Fruit fly (Drosophila melanogaster): ENCODE data around the gene CG9072.

The CG9072 gene

DNA sequence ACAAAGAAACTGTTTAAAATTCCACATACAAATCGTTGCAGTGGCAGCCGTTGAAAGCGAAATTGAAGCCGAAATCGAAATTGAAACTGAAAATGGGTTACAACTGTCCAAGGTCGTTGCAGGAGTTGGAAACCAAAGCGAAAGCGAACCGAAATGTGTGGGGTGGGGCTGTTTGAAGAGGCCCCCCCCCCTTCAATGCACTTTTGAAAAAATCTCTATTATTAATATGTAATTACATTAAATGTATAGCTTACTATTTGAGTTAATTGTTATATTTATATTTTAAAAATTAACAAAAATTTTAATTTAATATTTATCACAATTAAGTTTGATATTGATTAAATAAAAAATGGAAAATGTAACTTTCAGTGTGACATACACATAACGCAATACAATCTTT, 25.9 kb upstream of the CG9072 start (continued):
- no peak for TF ChIP-seq CG11695 (GFP tag; IDR thresholded peaks at IDR 0.05)
- no peak for TF ChIP-seq dmrt11E (tag; optimal IDR thresholded peaks at IDR 0.05)
- no peak for TF ChIP-seq CG2116 (GFP tag; optimal IDR thresholded peaks at IDR 0.05)
- TF ChIP-seq jumu (GFP tag; optimal IDR thresholded peaks at IDR 0.05): no peak
- peak in 1 of 2 experiments; percentile 29 for TF ChIP-seq Eip74EF (GFP tag; optimal IDR thresholded peaks at IDR 0.05)
- TF ChIP-seq CG15073 (GFP tag; optimal IDR thresholded peaks at IDR 0.05): no peak
- no peak for TF ChIP-seq Bgb (GFP tag; IDR thresholded peaks at IDR 0.05; ENCODE audit: partially characterized antibody)
- TF ChIP-seq btn (GFP tag; optimal IDR thresholded peaks at IDR 0.05): no peak
- no peak for TF ChIP-seq fd3F (GFP tag; optimal IDR thresholded peaks at IDR 0.05)
- peak in 1 of 2 experiments; percentile 22 for TF ChIP-seq Hr78 (GFP tag; optimal IDR thresholded peaks at IDR 0.05)
- no peak for TF ChIP-seq CG8290 (GFP tag; optimal IDR thresholded peaks at IDR 0.05)
- TF ChIP-seq CG8290 (tag; optimal IDR thresholded peaks at IDR 0.05): no peak
- no peak for TF ChIP-seq unc-4 (GFP tag; IDR thresholded peaks at IDR 0.05; ENCODE audit: partially characterized antibody)
- no peak for TF ChIP-seq CG9437 (GFP tag; optimal IDR thresholded peaks at IDR 0.05)
- TF ChIP-seq gt (GFP tag; IDR thresholded peaks at IDR 0.05): no peak
- TF ChIP-seq hkb (optimal IDR thresholded peaks at IDR 0.05): no peak
- TF ChIP-seq hkb (GFP tag; IDR thresholded peaks at IDR 0.05): peak; percentile 48; the same call in 1 of the 2 replicates
- TF ChIP-seq CG4617 (GFP tag; optimal IDR thresholded peaks at IDR 0.05; ENCODE audit: borderline replicate concordance): no peak
- TF ChIP-seq E2f1 (GFP tag; IDR thresholded peaks at IDR 0.05): no peak
- TF ChIP-seq CG2712 (tag; optimal IDR thresholded peaks at IDR 0.05): peak; percentile 55
- TF ChIP-seq NC2α (GFP tag; optimal IDR thresholded peaks at IDR 0.05): no peak
- no peak for TF ChIP-seq CG1024 (GFP tag; IDR thresholded peaks at IDR 0.05)
- no peak for TF ChIP-seq lola (GFP tag; optimal IDR thresholded peaks at IDR 0.05)
- peak; percentile 25 for TF ChIP-seq CG7556 (GFP tag; optimal IDR thresholded peaks at IDR 0.05)
- TF ChIP-seq Mrtf (GFP tag; IDR thresholded peaks at IDR 0.05): no peak
- TF ChIP-seq CG8388 (GFP tag; optimal IDR thresholded peaks at IDR 0.05): peak; percentile 30
- TF ChIP-seq zf30C (GFP tag; optimal IDR thresholded peaks at IDR 0.05): no peak
- no peak for TF ChIP-seq br (optimal IDR thresholded peaks at IDR 0.05)
- TF ChIP-seq HmgD (GFP tag; optimal IDR thresholded peaks at IDR 0.05): no peak
- no peak for TF ChIP-seq CG12071 (GFP tag; optimal IDR thresholded peaks at IDR 0.05)
- TF ChIP-seq HLH4C (GFP tag; IDR thresholded peaks at IDR 0.05; ENCODE audit: partially characterized antibody): no peak
- TF ChIP-seq stc (GFP tag; IDR thresholded peaks at IDR 0.05): peak; percentile 57
- no peak for TF ChIP-seq dati (GFP tag; IDR thresholded peaks at IDR 0.05)
- TF ChIP-seq Med (GFP tag): no peak
- TF ChIP-seq NK7.1 (GFP tag; optimal IDR thresholded peaks at IDR 0.05): no peak
- no peak for TF ChIP-seq CG9215 (GFP tag; IDR thresholded peaks at IDR 0.05)
- no peak for TF ChIP-seq CG12659 (GFP tag; optimal IDR thresholded peaks at IDR 0.05)
- no peak for TF ChIP-seq ind (GFP tag; optimal IDR thresholded peaks at IDR 0.05)
- no peak for TF ChIP-seq sc (optimal IDR thresholded peaks at IDR 0.05)
- TF ChIP-seq sc (GFP tag; optimal IDR thresholded peaks at IDR 0.05): no peak
- 0 out of 2 replicates have a peak, but pooled peaks have one; percentile 14 for TF ChIP-seq wor (GFP tag; IDR thresholded peaks at IDR 0.05)
- TF ChIP-seq al (GFP tag; IDR thresholded peaks at IDR 0.05): no peak
- TF ChIP-seq phol (tag; optimal IDR thresholded peaks at IDR 0.05): peak; percentile 47
- TF ChIP-seq fd96Cb (tag; optimal IDR thresholded peaks at IDR 0.05): peak; percentile 17
- TF ChIP-seq CG3281 (GFP tag; optimal IDR thresholded peaks at IDR 0.05): no peak
- no peak for TF ChIP-seq CG43689 (GFP tag; IDR thresholded peaks at IDR 0.05)
- no peak for TF ChIP-seq sna (GFP tag; IDR thresholded peaks at IDR 0.05; ENCODE audit: partially characterized antibody)
- no peak for TF ChIP-seq CG33213 (GFP tag; optimal IDR thresholded peaks at IDR 0.05)
- TF ChIP-seq CG31441 (GFP tag; IDR thresholded peaks at IDR 0.05): peak; percentile 70
- TF ChIP-seq CG7271 (tag; optimal IDR thresholded peaks at IDR 0.05): no peak
- no peak for TF ChIP-seq Hr39 (optimal IDR thresholded peaks at IDR 0.05)
- TF ChIP-seq B-H2 (GFP tag; optimal IDR thresholded peaks at IDR 0.05): no peak
- no peak for TF ChIP-seq Myb (GFP tag; optimal IDR thresholded peaks at IDR 0.05)

All from whole organism, embryonic.